Fruit fly (Drosophila melanogaster): Measurements from ENCODE around the gene Pten.

DNA sequence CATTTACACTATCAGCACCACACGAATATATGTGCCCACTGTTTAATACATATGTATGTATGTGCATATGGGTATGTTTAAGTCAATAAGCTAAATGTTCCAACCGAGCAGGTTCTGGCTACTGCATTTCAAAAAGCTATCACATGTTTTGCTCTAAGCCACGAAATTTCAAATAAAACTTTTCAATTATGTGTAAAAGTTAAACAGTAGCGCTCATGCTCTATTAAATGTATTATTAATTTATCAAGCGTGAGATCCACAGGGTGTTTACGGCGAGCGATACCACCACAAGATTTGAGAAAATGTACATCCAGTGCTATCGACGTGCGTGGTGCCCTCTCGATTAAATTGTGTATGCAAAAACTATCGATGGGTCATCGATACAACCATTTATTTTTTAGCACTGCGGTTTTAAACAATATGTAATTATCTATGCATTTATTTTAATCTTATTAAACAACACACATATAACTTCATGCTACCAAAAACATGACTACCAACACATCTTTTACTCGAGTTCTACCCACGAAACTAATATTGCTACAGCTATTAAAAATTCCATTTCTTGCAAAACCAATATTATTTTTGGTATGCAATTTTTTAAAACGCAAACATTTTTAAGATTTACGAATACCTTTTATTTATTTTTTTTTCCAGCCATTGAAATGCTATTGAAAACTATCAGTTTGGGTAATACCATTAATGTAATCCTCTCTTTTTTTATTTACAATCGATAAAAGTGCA is at the start of gene Pten:
- TF ChIP-seq Dll (optimal IDR thresholded peaks at IDR 0.05) (no peak), EcR (GFP tag; optimal IDR thresholded peaks at IDR 0.05) (no peak), usp (GFP tag; optimal IDR thresholded peaks at IDR 0.05) (no peak), psq (optimal IDR thresholded peaks at IDR 0.05) (no peak), pan (optimal IDR thresholded peaks at IDR 0.05) (no peak), CG8478 (optimal IDR thresholded peaks at IDR 0.05) (no peak)
